Fruit fly (Drosophila melanogaster) whole organism, embryonic: ENCODE measurements around the gene rempA.

Experiments used
- Abd-B ChIP-seq: fragments of 200-800 bp; sonication (Bioruptor generic); optimal IDR thresholded peaks from 2 replicates; lab custom pipeline; 2018; ENCODE audit warnings: missing biosample characterization, mild to moderate bottlenecking, missing genetic modification characterization, moderate library complexity
- Bdp1 ChIP-seq: fragments of 200-800 bp; sonication (Bioruptor generic); optimal IDR thresholded peaks from 3 replicates; lab custom pipeline; 2016; ENCODE audit warnings: missing biosample characterization, missing genetic modification characterization
- C15 ChIP-seq: fragments of 200-800 bp; sonication (Bioruptor generic); IDR thresholded peaks from 3 replicates; pipeline ENCODE4 v1.3.6; 2022; ENCODE audit warnings: missing biosample characterization, missing genetic modification characterization
- CG1024 ChIP-seq: fragments of 200-800 bp; sonication (Bioruptor generic); IDR thresholded peaks from 2 replicates; pipeline ENCODE4 v1.3.6; 2022; ENCODE audit warnings: missing biosample characterization, missing genetic modification characterization
- CG10462 ChIP-seq: fragments of 200-800 bp; sonication (Bioruptor generic); optimal IDR thresholded peaks from 2 replicates; lab custom pipeline; 2016; ENCODE audit warnings: missing biosample characterization, missing genetic modification characterization
- CG12942 ChIP-seq: fragments of 200-800 bp; sonication (Bioruptor generic); optimal IDR thresholded peaks from 3 replicates; lab custom pipeline; 2016; ENCODE audit warnings: missing biosample characterization, missing genetic modification characterization
- CG15514 ChIP-seq: fragments of 200-800 bp; sonication (Bioruptor generic); optimal IDR thresholded peaks from 3 replicates; lab custom pipeline; 2017; ENCODE audit warnings: missing biosample characterization, missing genetic modification characterization, mild to moderate bottlenecking, moderate library complexity, missing genetic modification reagents
- CG1603 ChIP-seq: fragments of 200-800 bp; sonication (Bioruptor generic); optimal IDR thresholded peaks from 2 replicates; lab custom pipeline; 2019; ENCODE audit warnings: missing biosample characterization, mild to moderate bottlenecking, missing genetic modification characterization, moderate library complexity
- CG17186 ChIP-seq: fragments of 200-800 bp; sonication (Bioruptor generic); optimal IDR thresholded peaks from 3 replicates; lab custom pipeline; 2017; ENCODE audit warnings: missing biosample characterization, missing genetic modification reagents, missing genetic modification characterization
- CG17568 ChIP-seq: fragments of 200-800 bp; sonication (Bioruptor generic); optimal IDR thresholded peaks from 2 replicates; lab custom pipeline; 2018; ENCODE audit warnings: missing biosample characterization, mild to moderate bottlenecking, missing genetic modification characterization, moderate library complexity
- CG2875 ChIP-seq: fragments of 200-800 bp; sonication (Bioruptor generic); optimal IDR thresholded peaks from 2 replicates; lab custom pipeline; 2017; ENCODE audit warnings: missing biosample characterization, mild to moderate bottlenecking, missing genetic modification characterization, missing genetic modification reagents
- CG34422 ChIP-seq: fragments of 200-800 bp; sonication (Bioruptor generic); IDR thresholded peaks from 3 replicates; pipeline ENCODE4 v1.3.6; 2022; ENCODE audit warnings: missing biosample characterization, missing genetic modification characterization
- CG3726 ChIP-seq: fragments of 200-800 bp; sonication (Bioruptor generic); IDR thresholded peaks from 3 replicates; pipeline ENCODE4, ENCODE4 v1.3.6; 2022; ENCODE audit warnings: missing biosample characterization, missing genetic modification characterization
- CG4328 ChIP-seq: fragments of 200-800 bp; sonication (Bioruptor generic); optimal IDR thresholded peaks from 3 replicates; lab custom pipeline; 2017; ENCODE audit warnings: missing biosample characterization, missing genetic modification reagents, missing genetic modification characterization
- CG4617 ChIP-seq: fragments of 200-800 bp; sonication (Bioruptor generic); optimal IDR thresholded peaks from 3 replicates; lab custom pipeline; 2016; ENCODE audit warnings: missing biosample characterization, missing genetic modification characterization, borderline replicate concordance
- CG6654 ChIP-seq: fragments of 200-800 bp; sonication (Bioruptor generic); optimal IDR thresholded peaks from 2 replicates; lab custom pipeline; 2017; ENCODE audit warnings: missing biosample characterization, mild to moderate bottlenecking, missing genetic modification characterization
- CG8765 ChIP-seq: fragments of 200-800 bp; sonication (Bioruptor generic); IDR thresholded peaks from 2 replicates; pipeline ENCODE4 v1.3.6; 2022; ENCODE audit warnings: missing biosample characterization, missing genetic modification characterization
- CG9437 ChIP-seq: fragments of 200-800 bp; sonication (Bioruptor generic); optimal IDR thresholded peaks from 2 replicates; lab custom pipeline; 2018; ENCODE audit warnings: missing biosample characterization, mild to moderate bottlenecking, missing genetic modification characterization
- CkIIα-i1 ChIP-seq: fragments of 200-800 bp; sonication (Bioruptor generic); IDR thresholded peaks from 2 replicates; pipeline ENCODE4 v1.3.6; 2022; ENCODE audit warnings: missing biosample characterization, missing genetic modification characterization
- E2f2 ChIP-seq: fragments of 200-800 bp; sonication (Bioruptor generic); IDR thresholded peaks from 2 replicates; pipeline ENCODE4 v1.3.6; 2022; ENCODE audit warnings: missing biosample characterization, missing genetic modification characterization
- Jarid2 ChIP-seq: fragments of 200-800 bp; sonication (Bioruptor generic); optimal IDR thresholded peaks from 3 replicates; lab custom pipeline; 2017; ENCODE audit warnings: mild to moderate bottlenecking, missing biosample characterization, missing genetic modification reagents, missing genetic modification characterization
- Lhr ChIP-seq: fragments of 200-800 bp; sonication (Bioruptor generic); optimal IDR thresholded peaks from 3 replicates; lab custom pipeline; 2017; ENCODE audit warnings: mild to moderate bottlenecking, missing biosample characterization, missing genetic modification reagents, missing genetic modification characterization
- MTF-1 ChIP-seq: fragments of 200-800 bp; sonication (Bioruptor generic); optimal IDR thresholded peaks from 2 replicates; lab custom pipeline; 2018; ENCODE audit warnings: missing biosample characterization, mild to moderate bottlenecking, missing genetic modification characterization, borderline replicate concordance
- Med ChIP-seq: fragments of 200-800 bp; sonication (Bioruptor generic); peaks from one replicate; lab custom pipeline; 2016; ENCODE audit warnings: missing biosample characterization, missing genetic modification characterization, mild to moderate bottlenecking, inconsistent platforms, moderate library complexity
- Mrtf ChIP-seq: fragments of 200-800 bp; sonication (Bioruptor generic); IDR thresholded peaks from 3 replicates; pipeline ENCODE4 v1.3.6; 2022; ENCODE audit warnings: missing biosample characterization, missing genetic modification characterization
- NC2β ChIP-seq: fragments of 200-800 bp; sonication (Bioruptor generic); optimal IDR thresholded peaks from 2 replicates; lab custom pipeline; 2016; ENCODE audit warnings: missing biosample characterization, missing genetic modification characterization
- NFAT ChIP-seq: fragments of 200-800 bp; sonication (Bioruptor generic); IDR thresholded peaks from 2 replicates; pipeline ENCODE4 v1.3.6; 2022; ENCODE audit warnings: missing biosample characterization, missing genetic modification characterization
- NK7.1 ChIP-seq: fragments of 200-800 bp; sonication (Bioruptor generic); optimal IDR thresholded peaks from 3 replicates; lab custom pipeline; 2016; ENCODE audit warnings: missing biosample characterization, missing genetic modification characterization
- Side ChIP-seq: fragments of 200-800 bp; sonication (Bioruptor generic); optimal IDR thresholded peaks from 2 replicates; lab custom pipeline; 2016; ENCODE audit warnings: missing biosample characterization, missing genetic modification characterization
- Sin3A ChIP-seq: fragments of >200 bp; optimal IDR thresholded peaks from 2 replicates; lab custom pipeline; 2018
- Sox100B ChIP-seq: fragments of 200-800 bp; sonication (Bioruptor generic); optimal IDR thresholded peaks from 3 replicates; lab custom pipeline; 2018; ENCODE audit warnings: missing biosample characterization, mild to moderate bottlenecking, missing genetic modification characterization
- Sry-δ ChIP-seq: fragments of 200-800 bp; sonication (Bioruptor generic); optimal IDR thresholded peaks from 2 replicates; lab custom pipeline; 2016; ENCODE audit warnings: missing biosample characterization, missing genetic modification characterization
- Trl ChIP-seq, 3 experiments: fragments of >200 bp in 2 of 3; fragments of 200-800 bp in 1 of 3; sonication (Bioruptor generic) in 1 of 3; optimal IDR thresholded peaks; 2 replicates in 1 of 3; 3 replicates in 2 of 3; lab custom pipeline; 2016 to 2017; ENCODE audit warnings: missing biosample characterization in 1 of 3, missing genetic modification characterization in 1 of 3
- Xbp1 ChIP-seq: fragments of 200-800 bp; sonication (Bioruptor generic); optimal IDR thresholded peaks from 3 replicates; lab custom pipeline; 2016; ENCODE audit warnings: missing biosample characterization, mild to moderate bottlenecking, missing genetic modification characterization
- ac ChIP-seq: fragments of 200-800 bp; sonication (Bioruptor generic); optimal IDR thresholded peaks from 3 replicates; lab custom pipeline; 2017; ENCODE audit warnings: missing biosample characterization, mild to moderate bottlenecking, missing genetic modification characterization
- amos ChIP-seq: fragments of 200-800 bp; sonication (Bioruptor generic); IDR thresholded peaks from 2 replicates; pipeline ENCODE4 v1.3.6; 2022; ENCODE audit warnings: missing biosample characterization, missing genetic modification characterization; ENCODE audit not compliant: partially characterized antibody
- ap ChIP-seq: fragments of 200-800 bp; sonication (Bioruptor generic); IDR thresholded peaks from 2 replicates; pipeline ENCODE4 v1.3.6; 2022; ENCODE audit warnings: missing biosample characterization, missing genetic modification characterization
- cwo ChIP-seq: fragments of 200-800 bp; sonication (Bioruptor generic); optimal IDR thresholded peaks from 3 replicates; lab custom pipeline; 2017; ENCODE audit warnings: missing biosample characterization, missing genetic modification characterization, mild to moderate bottlenecking, moderate library complexity, missing genetic modification reagents
- dmrt99B ChIP-seq: fragments of 200-800 bp; sonication (Bioruptor generic); optimal IDR thresholded peaks from 2 replicates; lab custom pipeline; 2018; ENCODE audit warnings: missing biosample characterization, mild to moderate bottlenecking, missing genetic modification characterization, moderate library complexity
- dpn ChIP-seq, 2 experiments: fragments of 200-800 bp; sonication (Bioruptor generic); optimal IDR thresholded peaks; 3 replicates each; lab custom pipeline; 2016; ENCODE audit warnings: missing biosample characterization in 2 of 2, missing genetic modification characterization in 2 of 2
- en ChIP-seq: fragments of 200-800 bp; sonication (Bioruptor generic); optimal IDR thresholded peaks from 2 replicates; lab custom pipeline; 2016; ENCODE audit warnings: missing biosample characterization, missing genetic modification characterization
- gce ChIP-seq: fragments of 200-800 bp; sonication (Bioruptor generic); IDR thresholded peaks from 3 replicates; pipeline ENCODE4 v1.3.6; 2022; ENCODE audit warnings: missing biosample characterization, missing genetic modification characterization
- gfzf ChIP-seq: fragments of 200-800 bp; sonication (Bioruptor generic); optimal IDR thresholded peaks from 2 replicates; lab custom pipeline; 2016; ENCODE audit warnings: missing biosample characterization, mild to moderate bottlenecking, missing genetic modification characterization, moderate library complexity
- grau ChIP-seq: fragments of 200-800 bp; optimal IDR thresholded peaks from 3 replicates; lab custom pipeline; 2019; ENCODE audit warnings: missing biosample characterization, mild to moderate bottlenecking, missing genetic modification characterization, moderate library complexity
- nerfin-1 ChIP-seq: fragments of 200-800 bp; sonication (Bioruptor generic); optimal IDR thresholded peaks from 3 replicates; lab custom pipeline; 2019; ENCODE audit warnings: missing biosample characterization, mild to moderate bottlenecking, missing genetic modification characterization, moderate library complexity
- prd ChIP-seq, 3 experiments: fragments of >200 bp in 2 of 3; fragments of 200-800 bp in 1 of 3; sonication (Bioruptor generic) in 1 of 3; optimal IDR thresholded peaks in 2 of 3; IDR thresholded peaks in 1 of 3; 2 replicates in 2 of 3; 3 replicates in 1 of 3; pipeline versions ENCODE4 v1.3.6 to Lab custom; 2017 to 2022; ENCODE audit warnings: missing biosample characterization in 1 of 3, missing genetic modification characterization in 1 of 3
- slbo ChIP-seq: fragments of 200-800 bp; sonication (Bioruptor generic); IDR thresholded peaks from 2 replicates; pipeline ENCODE4 v1.3.6; 2022; ENCODE audit warnings: missing biosample characterization, missing genetic modification characterization
- stwl ChIP-seq: fragments of 200-800 bp; sonication (Bioruptor generic); optimal IDR thresholded peaks from 3 replicates; lab custom pipeline; 2018; ENCODE audit warnings: missing biosample characterization, mild to moderate bottlenecking, missing genetic modification characterization, moderate library complexity
- zfh2 ChIP-seq: fragments of 200-800 bp; sonication (Bioruptor generic); optimal IDR thresholded peaks from 2 replicates; lab custom pipeline; 2016; ENCODE audit warnings: missing biosample characterization, missing genetic modification characterization

Gene rempA

dm6 chr2L:540572-541210 is 19.4 kb downstream of the rempA start (continued):
- TF ChIP-seq CG1603 (tag; lab: Kevin White, UChicago) (peak; percentile 78), gfzf (GFP tag; lab: Kevin White, UChicago) (peak; percentile 80), amos (GFP tag; lab: Robert Waterston, UW) (peak; percentile 36), CG17568 (GFP tag; lab: Kevin White, UChicago) (no peak), NK7.1 (GFP tag; lab: Kevin White, UChicago) (no peak), ap (no peak), en (no peak), stwl (tag; lab: Kevin White, UChicago) (peak; percentile 70), ac (GFP tag; lab: Kevin White, UChicago) (peak; percentile 75), CG17186 (no peak), Sry-δ (GFP tag; lab: Kevin White, UChicago) (peak; percentile 35), E2f2 (GFP tag; lab: Robert Waterston, UW) (peak; percentile 74), CG10462 (GFP tag; lab: Kevin White, UChicago) (peak; percentile 95), MTF-1 (GFP tag; lab: Kevin White, UChicago) (no peak), dmrt99B (no peak), NC2β (peak; percentile 26), gce (GFP tag; lab: Robert Waterston, UW) (peak; percentile 58; the same call in 1 of the 3 replicates), C15 (GFP tag; lab: Robert Waterston, UW) (no peak), Abd-B (GFP tag; lab: Kevin White, UChicago) (peak; percentile 28), Jarid2 (GFP tag; lab: Kevin White, UChicago) (no peak), grau (tag; lab: Kevin White, UChicago) (no peak), Side (GFP tag; lab: Kevin White, UChicago) (no peak), Bdp1 (GFP tag; lab: Kevin White, UChicago) (no peak), Xbp1 (GFP tag; lab: Kevin White, UChicago) (peak; percentile 25), zfh2 (GFP tag; lab: Kevin White, UChicago) (no peak), CG1024 (GFP tag; lab: Robert Waterston, UW) (no peak), CG4617 (no peak), Sox100B (no peak), Sin3A (lab: Kevin White, UChicago) (peak; percentile 21), slbo (GFP tag; lab: Robert Waterston, UW) (no peak; the same call in 1 of the 2 replicates), CG15514 (GFP tag; lab: Kevin White, UChicago) (peak; percentile 29), CG6654 (no peak), Lhr (peak; percentile 100), prd (optimal IDR thresholded peaks at IDR 0.05; lab: Kevin White, UChicago) (no peak), prd (GFP tag; IDR thresholded peaks at IDR 0.05; lab: Robert Waterston, UW) (no peak), CkIIα-i1 (GFP tag; lab: Robert Waterston, UW) (no peak), dpn (GFP tag; optimal IDR thresholded peaks at IDR 0.05; lab: Kevin White, UChicago) (peak in 1 of 2 experiments; percentile 2), nerfin-1 (tag; lab: Kevin White, UChicago) (peak; percentile 58), NFAT (peak; percentile 45; the same call in 1 of the 2 replicates), CG8765 (GFP tag; lab: Robert Waterston, UW) (no peak), CG34422 (GFP tag; lab: Robert Waterston, UW) (no peak; the same call in 2 of the 3 replicates), CG4328 (GFP tag; lab: Kevin White, UChicago) (peak; percentile 19), CG9437 (GFP tag; lab: Kevin White, UChicago) (no peak), Med (GFP tag; lab: Kevin White, UChicago) (peak; percentile 88), Trl (optimal IDR thresholded peaks at IDR 0.05; lab: Kevin White, UChicago) (peak in 1 of 2 experiments; percentile 4), Trl (GFP tag; optimal IDR thresholded peaks at IDR 0.05; lab: Kevin White, UChicago) (no peak), CG3726 (GFP tag; lab: Robert Waterston, UW) (no peak), cwo (GFP tag; lab: Kevin White, UChicago) (no peak), Mrtf (no peak), CG12942 (GFP tag; lab: Kevin White, UChicago) (no peak), CG2875 (GFP tag; lab: Kevin White, UChicago) (no peak)
